Worm (Caenorhabditis elegans): ENCODE data around the gene cutl-29.

DNA sequence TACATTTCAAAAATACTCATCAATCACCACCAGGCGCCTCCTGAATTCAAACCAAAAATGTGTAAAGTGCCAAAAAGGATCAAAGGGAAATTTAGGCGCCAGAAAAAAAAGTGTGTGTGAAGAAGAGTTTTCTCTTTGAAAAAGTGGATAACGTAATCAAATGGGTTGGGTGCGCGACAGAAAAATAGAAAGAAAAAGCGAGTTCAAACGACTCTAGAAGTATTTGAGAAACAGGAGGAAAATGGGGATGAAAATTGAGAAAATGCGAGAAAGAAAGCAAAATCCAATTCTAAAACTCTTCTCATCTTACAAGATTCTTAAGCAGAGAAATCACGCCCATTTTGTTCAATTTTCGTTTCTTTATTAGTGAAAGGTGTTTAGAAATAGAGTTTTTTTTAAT lies 37.7 kb upstream of the cutl-29 start:
- no peak for TF ChIP-seq mep-1 (tag; optimal IDR thresholded peaks at IDR 0.05)
- no peak for TF ChIP-seq nhr-28 (tag; optimal IDR thresholded peaks at IDR 0.05)
- TF ChIP-seq mls-2 (tag; optimal IDR thresholded peaks at IDR 0.05) = no peak

Measured in whole organism, mixed stage, embryonic.